Worm (Caenorhabditis elegans) whole organism, young adult: ENCODE measurements around the gene F20C5.6.

Experiments
- B0019.2 ChIP-seq: fragments of 200-800 bp; sonication (Bioruptor generic); conservative IDR thresholded peaks from 2 replicates; pipeline ENCODE4 v1.3.6; 2022; ENCODE audit warnings: missing genetic modification reagents, missing genetic modification characterization, missing compliant biosample characterization
- B0035.1 ChIP-seq: sonication (generic microtip); optimal IDR thresholded peaks from 2 replicates; lab custom pipeline; 2016; ENCODE audit warnings: missing genetic modification characterization, mild to moderate bottlenecking, missing compliant biosample characterization, missing genotype, missing genetic modification reagents
- B0261.1 ChIP-seq: sonication (generic microtip); optimal IDR thresholded peaks from 2 replicates; lab custom pipeline; 2016; ENCODE audit warnings: mild to moderate bottlenecking, missing genetic modification characterization, moderate library complexity, missing compliant biosample characterization
- D2030.7 ChIP-seq: fragments of 200-800 bp; sonication (Bioruptor generic); IDR thresholded peaks from 2 replicates; pipeline ENCODE4 v1.3.6; 2022; ENCODE audit warnings: missing genetic modification reagents, missing genetic modification characterization, missing compliant biosample characterization
- F10E7.11 ChIP-seq: sonication (generic microtip); optimal IDR thresholded peaks from 2 replicates; lab custom pipeline; 2017; ENCODE audit warnings: mild to moderate bottlenecking, missing genetic modification characterization, moderate library complexity, missing compliant biosample characterization
- F22D6.2 ChIP-seq: sonication (generic microtip); optimal IDR thresholded peaks from 2 replicates; lab custom pipeline; 2016; ENCODE audit warnings: mild to moderate bottlenecking, missing genetic modification characterization, missing compliant biosample characterization
- F23B12.7 ChIP-seq: sonication (generic microtip); optimal IDR thresholded peaks from 2 replicates; lab custom pipeline; 2017; ENCODE audit warnings: missing genetic modification characterization, mild to moderate bottlenecking, missing compliant biosample characterization, antibody characterized with exemption, moderate library complexity; ENCODE audit not compliant: insufficient read depth
- F33H1.4 ChIP-seq: fragments of 200-800 bp; sonication (Bioruptor generic); IDR thresholded peaks from 2 replicates; pipeline ENCODE4 v1.3.6; 2022; ENCODE audit warnings: missing genetic modification reagents, missing genetic modification characterization, missing compliant biosample characterization
- F37B4.10 ChIP-seq: fragments of 200-800 bp; sonication (Bioruptor generic); IDR thresholded peaks from 2 replicates; pipeline ENCODE4 v1.3.6; 2022; ENCODE audit warnings: missing genetic modification characterization, missing compliant biosample characterization
- F57A8.1 ChIP-seq: fragments of 200-800 bp; sonication (Bioruptor generic); optimal IDR thresholded peaks from 2 replicates; lab custom pipeline; 2018; ENCODE audit warnings: mild to moderate bottlenecking, missing genetic modification characterization, moderate library complexity, missing compliant biosample characterization
- F57C9.4 ChIP-seq: sonication (generic microtip); optimal IDR thresholded peaks from 2 replicates; lab custom pipeline; 2017; ENCODE audit warnings: mild to moderate bottlenecking, missing genetic modification characterization, missing compliant biosample characterization
- attf-5 ChIP-seq: fragments of 200-800 bp; sonication (Bioruptor generic); optimal IDR thresholded peaks from 2 replicates; lab custom pipeline; 2018; ENCODE audit warnings: mild to moderate bottlenecking, missing genetic modification characterization, missing compliant biosample characterization
- bed-1 ChIP-seq: fragments of 200-800 bp; sonication (Bioruptor generic); IDR thresholded peaks from 2 replicates; pipeline ENCODE4 v1.3.6; 2022; ENCODE audit warnings: missing genetic modification reagents, missing genetic modification characterization, missing compliant biosample characterization
- ccch-3 ChIP-seq: fragments of 200-800 bp; sonication (Bioruptor generic); optimal IDR thresholded peaks from 2 replicates; lab custom pipeline; 2018; ENCODE audit warnings: mild to moderate bottlenecking, missing genetic modification characterization, missing compliant biosample characterization
- cebp-1 ChIP-seq, 2 experiments: fragments of 200-800 bp in 1 of 2; sonication (Bioruptor generic) in 1 of 2; sonication (generic microtip) in 1 of 2; IDR thresholded peaks in 1 of 2; optimal IDR thresholded peaks in 1 of 2; 2 replicates each; pipeline versions ENCODE4 v1.3.6 to Lab custom; 2017 to 2022; ENCODE audit warnings: missing compliant biosample characterization in 2 of 2, missing genetic modification characterization in 2 of 2, mild to moderate bottlenecking in 1 of 2, missing genetic modification reagents in 1 of 2, moderate library complexity in 1 of 2
- ceh-100 ChIP-seq: fragments of 200-800 bp; sonication (Bioruptor generic); IDR thresholded peaks from 2 replicates; pipeline ENCODE4 v1.3.6; 2022; ENCODE audit warnings: missing genetic modification reagents, missing genetic modification characterization, missing compliant biosample characterization
- chd-7 ChIP-seq: sonication (generic microtip); optimal IDR thresholded peaks from 2 replicates; lab custom pipeline; 2016; ENCODE audit warnings: mild to moderate bottlenecking, missing genetic modification characterization, moderate library complexity, missing compliant biosample characterization
- die-1 ChIP-seq: sonication (generic microtip); optimal IDR thresholded peaks from 2 replicates; lab custom pipeline; 2016; ENCODE audit warnings: missing genotype, mild to moderate bottlenecking, missing genetic modification characterization, missing compliant biosample characterization
- dpff-1 ChIP-seq: sonication (generic microtip); optimal IDR thresholded peaks from 2 replicates; lab custom pipeline; 2017; ENCODE audit warnings: mild to moderate bottlenecking, missing genetic modification characterization, missing compliant biosample characterization
- gei-17 ChIP-seq: fragments of 200-800 bp; sonication (Bioruptor generic); optimal IDR thresholded peaks from 2 replicates; lab custom pipeline; 2018; ENCODE audit warnings: mild to moderate bottlenecking, missing genetic modification characterization, missing compliant biosample characterization
- hmg-20 ChIP-seq: fragments of 200-800 bp; sonication (Bioruptor generic); IDR thresholded peaks from 2 replicates; pipeline ENCODE4 v1.3.6; 2022; ENCODE audit warnings: missing genetic modification reagents, missing genetic modification characterization, missing compliant biosample characterization
- hsf-1 ChIP-seq: fragments of 200-800 bp; sonication (Bioruptor generic); IDR thresholded peaks from 2 replicates; pipeline ENCODE4 v1.3.6; 2022; ENCODE audit warnings: missing genetic modification reagents, missing genetic modification characterization, missing compliant biosample characterization
- lag-1 ChIP-seq: fragments of 200-800 bp; sonication (Bioruptor generic); IDR thresholded peaks from 2 replicates; pipeline ENCODE4 v1.3.6; 2022; ENCODE audit warnings: missing genetic modification reagents, missing genetic modification characterization, missing compliant biosample characterization
- let-526 ChIP-seq: fragments of 200-800 bp; sonication (Bioruptor generic); IDR thresholded peaks from 2 replicates; pipeline ENCODE4 v1.3.6; 2022; ENCODE audit warnings: missing genetic modification reagents, missing genetic modification characterization, missing compliant biosample characterization
- lin-40 ChIP-seq: sonication (generic microtip); optimal IDR thresholded peaks from 2 replicates; lab custom pipeline; 2016; ENCODE audit warnings: missing genetic modification characterization, mild to moderate bottlenecking, missing compliant biosample characterization, missing genotype, missing genetic modification reagents
- nfya-2 ChIP-seq: fragments of 200-800 bp; sonication (Bioruptor generic); IDR thresholded peaks from 2 replicates; pipeline ENCODE4 v1.3.6; 2022; ENCODE audit warnings: missing genetic modification reagents, missing genetic modification characterization, missing compliant biosample characterization
- nfyb-1 ChIP-seq: fragments of 200-800 bp; sonication (Bioruptor generic); IDR thresholded peaks from 2 replicates; pipeline ENCODE4 v1.3.6; 2022; ENCODE audit warnings: missing genetic modification reagents, missing genetic modification characterization, missing compliant biosample characterization
- nhr-120 ChIP-seq: fragments of 200-800 bp; sonication (Bioruptor generic); IDR thresholded peaks from 2 replicates; pipeline ENCODE4 v1.3.6; 2022; ENCODE audit warnings: missing genetic modification characterization, missing compliant biosample characterization
- nhr-80 ChIP-seq: sonication (generic microtip); optimal IDR thresholded peaks from 2 replicates; lab custom pipeline; 2016; ENCODE audit warnings: missing genetic modification characterization, missing compliant biosample characterization
- pbrm-1 ChIP-seq: fragments of 200-800 bp; sonication (Bioruptor generic); IDR thresholded peaks from 2 replicates; pipeline ENCODE4 v1.3.6; 2022; ENCODE audit warnings: missing genetic modification reagents, missing genetic modification characterization, missing compliant biosample characterization
- rcor-1 ChIP-seq: fragments of 200-800 bp; sonication (Bioruptor generic); IDR thresholded peaks from 2 replicates; pipeline ENCODE4 v1.3.6; 2022; ENCODE audit warnings: missing genetic modification reagents, missing genetic modification characterization, missing compliant biosample characterization
- rpc-1 ChIP-seq, 2 experiments: fragments of 150-350 bp in 1 of 2; sonication (generic microtip) in 1 of 2; optimal IDR thresholded peaks; 2 replicates each; lab custom pipeline; 2014 to 2018; ENCODE audit warnings: missing biosample characterization in 1 of 2, missing genetic modification characterization in 1 of 2, missing genetic modification reagents in 1 of 2, missing genotype in 1 of 2
- snpc-1.3 ChIP-seq: sonication (generic microtip); optimal IDR thresholded peaks from 2 replicates; lab custom pipeline; 2017; ENCODE audit warnings: missing genetic modification characterization, mild to moderate bottlenecking, missing compliant biosample characterization, antibody characterized with exemption, moderate library complexity, missing genotype, missing genetic modification reagents; ENCODE audit not compliant: insufficient read depth
- ztf-22 ChIP-seq: fragments of 200-800 bp; sonication (Bioruptor generic); optimal IDR thresholded peaks from 2 replicates; lab custom pipeline; 2018; ENCODE audit warnings: mild to moderate bottlenecking, missing genetic modification characterization, moderate library complexity, missing compliant biosample characterization
- ztf-28 ChIP-seq: fragments of 200-800 bp; sonication (Bioruptor generic); IDR thresholded peaks from 2 replicates; pipeline ENCODE4 v1.3.6; 2022; ENCODE audit warnings: missing genetic modification reagents, missing genetic modification characterization, missing compliant biosample characterization

The F20C5.6 gene

ce11 chrIV:8815162-8815561 lies 42.2 kb upstream of the F20C5.6 start:
- TF ChIP-seq rcor-1 (GFP tag; lab: Robert Waterston, UW) (no peak), rpc-1 (optimal IDR thresholded peaks at IDR 0.05; lab: Kevin White, UChicago) (no peak), rpc-1 (tag; optimal IDR thresholded peaks at IDR 0.05; lab: Kevin White, UChicago) (no peak), die-1 (tag; lab: Kevin White, UChicago) (no peak), snpc-1.3 (no peak), D2030.7 (GFP tag; lab: Robert Waterston, UW) (no peak), F22D6.2 (no peak), F10E7.11 (tag; lab: Kevin White, UChicago) (no peak), B0261.1 (no peak)

ce11 chrIV:8813614-8814013 lies 40.6 kb upstream of the F20C5.6 start, which contains the start of gene exc-5:
exc-5 (minus strand) TSS chrIV:8813670.
- no peak for TF ChIP-seq dpff-1
- no peak for TF ChIP-seq F57C9.4
- TF ChIP-seq nfya-2: no peak
- TF ChIP-seq F37B4.10 (GFP tag; lab: Robert Waterston, UW): no peak
- no peak for TF ChIP-seq F57A8.1 (GFP tag; lab: Kevin White, UChicago)
- no peak for TF ChIP-seq hsf-1
- TF ChIP-seq ztf-22 (GFP tag; lab: Kevin White, UChicago): no peak
- no peak for TF ChIP-seq let-526
- TF ChIP-seq F23B12.7: no peak

ce11 chrIV:8807327-8807726 lies 34.3 kb upstream of the F20C5.6 start:
- TF ChIP-seq bed-1 (GFP tag; lab: Robert Waterston, UW) (no peak), nhr-80 (peak; percentile 35), B0035.1 (no peak)

ce11 chrIV:8798255-8798654 lies 25.2 kb upstream of the F20C5.6 start, which contains the start of gene clec-182:
clec-182 (minus strand) TSS chrIV:8798355.
- TF ChIP-seq cebp-1 (GFP tag; IDR thresholded peaks at IDR 0.05; lab: Robert Waterston, UW) (no peak), cebp-1 (tag; optimal IDR thresholded peaks at IDR 0.05; lab: Kevin White, UChicago) (no peak), nhr-120 (GFP tag; lab: Robert Waterston, UW) (no peak), F33H1.4 (GFP tag; lab: Robert Waterston, UW) (no peak), B0019.2 (GFP tag; lab: Robert Waterston, UW) (no peak), gei-17 (GFP tag; lab: Kevin White, UChicago) (no peak), attf-5 (GFP tag; lab: Kevin White, UChicago) (no peak), ceh-100 (GFP tag; lab: Robert Waterston, UW) (no peak), hmg-20 (no peak), F57A8.1 (GFP tag; lab: Kevin White, UChicago) (no peak), ztf-22 (GFP tag; lab: Kevin White, UChicago) (no peak), pbrm-1 (no peak), ccch-3 (GFP tag; lab: Kevin White, UChicago) (no peak), lin-40 (no peak), chd-7 (tag; lab: Kevin White, UChicago) (no peak), lag-1 (GFP tag; lab: Robert Waterston, UW) (no peak), nfyb-1 (GFP tag; lab: Robert Waterston, UW) (no peak), ztf-28 (GFP tag; lab: Robert Waterston, UW) (no peak)
